Worm (Caenorhabditis elegans): Measurements from ENCODE around the gene M117.4.
A peak's percentile ranks its signal among the peaks of the same experiment; 100 is the strongest.

M117.4 gene

ce11 chrIV:11796818-11797217 is 36.5 kb downstream of the M117.4 start:
- no peak for TF ChIP-seq spr-1 (tag; optimal IDR thresholded peaks at IDR 0.05)
- no peak for TF ChIP-seq nhr-41 (GFP tag; IDR thresholded peaks at IDR 0.05)
- no peak for TF ChIP-seq tag-97 (GFP tag; IDR thresholded peaks at IDR 0.05)
- TF ChIP-seq hlh-30 (tag; optimal IDR thresholded peaks at IDR 0.05; ENCODE audit: insufficient read depth) = no peak
- TF ChIP-seq nhr-111 (GFP tag; optimal IDR thresholded peaks at IDR 0.05) = no peak
- TF ChIP-seq fkh-10 (GFP tag; optimal IDR thresholded peaks at IDR 0.05) = peak; percentile 73
- no peak for TF ChIP-seq jun-1 (tag; optimal IDR thresholded peaks at IDR 0.05)
- TF ChIP-seq unc-62 (GFP tag; optimal IDR thresholded peaks at IDR 0.05 in 1 of 2) = peak in 1 of 2 experiments; percentile 65
- TF ChIP-seq unc-62 (tag; optimal IDR thresholded peaks at IDR 0.05) = no peak
- no peak for TF ChIP-seq set-16 (GFP tag; IDR thresholded peaks at IDR 0.05)
- TF ChIP-seq nhr-48 (tag; optimal IDR thresholded peaks at IDR 0.05) = no peak
- no peak for TF ChIP-seq lin-29 (GFP tag; IDR thresholded peaks at IDR 0.05)

DNA sequence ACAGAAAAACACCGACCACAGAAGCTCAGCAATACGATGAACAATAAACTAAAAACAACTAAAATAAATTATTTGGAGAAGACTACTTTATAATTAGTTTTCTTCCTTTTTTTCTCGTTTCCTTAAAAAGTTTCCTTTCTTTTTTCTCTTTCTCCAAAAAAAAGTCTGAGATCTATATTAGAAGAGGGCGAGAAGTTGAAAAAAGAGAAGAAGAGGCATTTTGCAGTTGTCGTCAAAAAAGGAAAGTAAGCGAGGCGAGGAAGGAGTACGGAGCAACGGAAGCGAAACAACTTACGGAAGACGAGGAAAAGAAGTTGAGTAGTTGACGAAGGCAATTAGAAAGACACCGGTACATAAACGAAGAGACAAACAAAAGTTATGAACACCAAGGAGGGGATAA is 37.4 kb downstream of the M117.4 start:
- TF ChIP-seq unc-62 (GFP tag; optimal IDR thresholded peaks at IDR 0.05 in 1 of 2) (no peak), unc-62 (tag; optimal IDR thresholded peaks at IDR 0.05) (no peak), ZK546.5 (tag; optimal IDR thresholded peaks at IDR 0.05) (no peak), fkh-10 (GFP tag; optimal IDR thresholded peaks at IDR 0.05) (peak; percentile 47)

ce11 chrIV:11793170-11793569 is 40.2 kb downstream of the M117.4 start:
- TF ChIP-seq hlh-11 (tag; optimal IDR thresholded peaks at IDR 0.05) (peak; percentile 6), set-16 (GFP tag; IDR thresholded peaks at IDR 0.05) (peak; percentile 78), dmd-6 (GFP tag; IDR thresholded peaks at IDR 0.05) (peak; percentile 9; the same call in 1 of the 2 replicates), saeg-2 (GFP tag; IDR thresholded peaks at IDR 0.05) (no peak), nhr-10 (tag; optimal IDR thresholded peaks at IDR 0.05) (no peak), ceh-20 (GFP tag; IDR thresholded peaks at IDR 0.05) (peak; percentile 67), aha-1 (tag) (peak; percentile 71), hif-1 (tag; optimal IDR thresholded peaks at IDR 0.05) (no peak), lsy-2 (tag; optimal IDR thresholded peaks at IDR 0.05) (peak in 1 of 2 experiments; percentile 42), mep-1 (tag; optimal IDR thresholded peaks at IDR 0.05) (peak; percentile 6), ctbp-1 (GFP tag; IDR thresholded peaks at IDR 0.05) (peak; percentile 75)

- TF ChIP-seq ceh-32 (tag; optimal IDR thresholded peaks at IDR 0.05; ENCODE audit: poor library complexity) = no peak
Measured at ce11 chrIV:11792495-11792894, 40.9 kb downstream of the M117.4 start, which contains the start of gene H01G02.3. Gene H01G02.3, minus strand, starts transcription at chrIV:11792595.

DNA sequence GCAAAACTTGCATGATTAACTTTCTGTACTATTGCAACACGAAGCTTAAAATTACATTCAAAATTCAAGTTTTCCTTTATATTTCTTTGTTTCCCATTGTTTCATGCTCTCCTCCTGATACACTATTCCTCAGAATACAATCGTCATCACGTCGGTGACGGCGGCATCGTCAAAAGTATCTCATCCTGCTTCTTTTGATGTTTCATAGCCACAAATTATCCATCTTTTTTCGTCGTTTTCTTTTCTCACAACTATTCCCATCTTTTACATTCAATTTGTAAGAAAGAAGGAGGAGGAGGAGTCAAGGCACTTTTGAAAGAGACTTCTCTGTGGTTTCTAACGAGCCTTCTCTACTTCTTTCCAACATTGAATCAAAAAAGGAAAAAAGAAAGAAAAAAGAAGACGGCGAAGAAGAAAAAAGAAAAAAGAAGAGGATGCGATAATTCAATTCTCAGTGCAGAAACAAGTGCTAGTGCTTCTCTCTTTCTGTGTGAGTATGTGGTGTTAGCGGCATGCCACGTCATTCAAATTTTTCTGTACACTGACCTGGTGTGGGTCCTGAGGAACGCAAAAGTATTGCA is 44.9 kb downstream of the M117.4 start:
- TF ChIP-seq nhr-28 (tag; optimal IDR thresholded peaks at IDR 0.05) (no peak), dmd-8 (GFP tag; IDR thresholded peaks at IDR 0.05) (no peak), mep-1 (tag; optimal IDR thresholded peaks at IDR 0.05) (peak; percentile 19), aha-1 (tag) (peak; percentile 89), unc-62 (GFP tag; optimal IDR thresholded peaks at IDR 0.05 in 1 of 2) (peak in 1 of 2 experiments; percentile 53), unc-62 (tag; optimal IDR thresholded peaks at IDR 0.05) (no peak), lsy-2 (tag; optimal IDR thresholded peaks at IDR 0.05) (peak in 1 of 2 experiments; percentile 23), daf-16 (GFP tag; optimal IDR thresholded peaks at IDR 0.05) (no peak), daf-16 (tag; optimal IDR thresholded peaks at IDR 0.05) (no peak), fkh-10 (GFP tag; optimal IDR thresholded peaks at IDR 0.05) (peak; percentile 83), ces-1 (GFP tag; optimal IDR thresholded peaks at IDR 0.05) (peak; percentile 82)

DNA sequence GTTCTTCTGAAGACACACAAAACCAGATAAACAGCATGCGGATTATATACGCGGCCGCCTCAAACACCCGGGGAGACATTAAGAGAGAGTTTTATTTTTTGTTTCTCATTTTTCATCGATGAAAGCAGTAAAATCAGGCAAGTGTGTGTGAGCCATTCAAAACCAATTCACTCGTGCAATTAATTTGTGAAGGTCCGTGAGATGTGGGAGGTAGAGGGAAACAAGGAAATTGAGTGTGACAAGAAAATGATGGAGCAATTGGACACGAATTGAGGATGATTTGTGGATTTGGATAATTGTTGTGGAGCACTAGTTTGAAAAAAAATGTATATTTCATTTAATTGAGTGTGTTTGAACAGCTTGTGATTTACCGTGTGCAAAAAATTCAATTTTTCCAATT is 45.6 kb downstream of the M117.4 start:
- TF ChIP-seq lin-29 (GFP tag; IDR thresholded peaks at IDR 0.05) (no peak), F44E2.7 (GFP tag; IDR thresholded peaks at IDR 0.05) (no peak), nhr-77 (tag; optimal IDR thresholded peaks at IDR 0.05) (no peak), attf-4 (tag; optimal IDR thresholded peaks at IDR 0.05) (no peak), nhr-10 (tag; optimal IDR thresholded peaks at IDR 0.05) (no peak), tag-97 (GFP tag; IDR thresholded peaks at IDR 0.05) (no peak), ZK546.5 (tag; optimal IDR thresholded peaks at IDR 0.05) (no peak), lin-13 (GFP tag; optimal IDR thresholded peaks at IDR 0.05) (no peak), nhr-102 (tag; optimal IDR thresholded peaks at IDR 0.05) (no peak), Y48G9A.11 (GFP tag; IDR thresholded peaks at IDR 0.05) (no peak)
